Fruit fly (Drosophila melanogaster): ENCODE results near the gene Cpr72Eb.

- TF ChIP-seq usp (GFP tag; optimal IDR thresholded peaks at IDR 0.05) (no peak), pan (optimal IDR thresholded peaks at IDR 0.05) (no peak), EcR (GFP tag; optimal IDR thresholded peaks at IDR 0.05) (no peak)
These were observed 2.5 kb upstream of the Cpr72Eb start, which contains the start of gene Cpr72Ea for dm6 chr3L:16362119-16362653.
